Fruit fly (Drosophila melanogaster): ENCODE results near the gene His3.3B.
A peak's percentile ranks its signal among the peaks of the same experiment; 100 is the strongest.

The His3.3B gene

DNA sequence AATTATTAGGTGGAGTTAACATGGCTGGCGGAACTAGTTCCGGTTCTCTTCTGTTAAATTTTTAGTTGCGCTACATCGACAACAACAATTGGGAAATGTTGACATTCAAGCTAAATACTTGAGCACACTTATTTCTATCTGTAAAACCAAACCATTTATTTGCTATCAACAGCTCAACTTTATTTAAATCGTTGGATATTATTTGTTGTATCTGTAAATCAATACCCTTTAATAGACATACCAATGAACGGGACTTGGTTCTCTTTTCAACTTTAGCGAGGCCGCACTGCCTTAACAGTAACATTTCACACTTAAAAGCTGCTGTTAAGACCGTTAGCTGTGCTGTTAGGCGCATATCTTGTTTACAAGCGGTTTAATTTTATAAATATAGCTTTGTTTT lies 37.1 kb upstream of the His3.3B start, which contains the start of gene CG12106 (continued):
- TF ChIP-seq CG34406 (GFP tag; optimal IDR thresholded peaks at IDR 0.05) (no peak), CG8632 (GFP tag; optimal IDR thresholded peaks at IDR 0.05) (no peak), Met (GFP tag; optimal IDR thresholded peaks at IDR 0.05) (peak; percentile 52), pdm3 (GFP tag; optimal IDR thresholded peaks at IDR 0.05) (peak; percentile 62), CG16779 (tag; optimal IDR thresholded peaks at IDR 0.05) (no peak), vri (GFP tag; optimal IDR thresholded peaks at IDR 0.05) (no peak), Sox14 (GFP tag; optimal IDR thresholded peaks at IDR 0.05) (peak; percentile 45), Eip78C (GFP tag) (peak; percentile 87), achi (GFP tag; optimal IDR thresholded peaks at IDR 0.05) (peak; percentile 46), esn (GFP tag; optimal IDR thresholded peaks at IDR 0.05) (peak; percentile 56), Hr4 (GFP tag; optimal IDR thresholded peaks at IDR 0.05) (peak; percentile 60), eg (GFP tag; IDR thresholded peaks at IDR 0.05) (no peak), cyc (GFP tag; optimal IDR thresholded peaks at IDR 0.05) (peak; percentile 65), Gug (GFP tag; IDR thresholded peaks at IDR 0.05) (peak; percentile 56), CG1621 (tag; optimal IDR thresholded peaks at IDR 0.05) (peak; percentile 31), Blimp-1 (GFP tag; optimal IDR thresholded peaks at IDR 0.05) (no peak), CG8119 (GFP tag; IDR thresholded peaks at IDR 0.05) (no peak), net (GFP tag; optimal IDR thresholded peaks at IDR 0.05) (no peak), fd85E (GFP tag; optimal IDR thresholded peaks at IDR 0.05) (no peak), CG32006 (GFP tag; optimal IDR thresholded peaks at IDR 0.05) (no peak), CG6276 (GFP tag; optimal IDR thresholded peaks at IDR 0.05) (no peak), CG11294 (GFP tag; IDR thresholded peaks at IDR 0.05) (0 out of 2 replicates have a peak, but pooled peaks have one; percentile 40), CG6792 (GFP tag; optimal IDR thresholded peaks at IDR 0.05) (peak; percentile 38), CG11902 (GFP tag; optimal IDR thresholded peaks at IDR 0.05) (peak; percentile 7), CG4318 (GFP tag; optimal IDR thresholded peaks at IDR 0.05) (peak; percentile 37), Lpt (GFP tag; optimal IDR thresholded peaks at IDR 0.05) (no peak), Ets96B (tag; optimal IDR thresholded peaks at IDR 0.05) (no peak), Smox (GFP tag; optimal IDR thresholded peaks at IDR 0.05) (no peak), topi (GFP tag; optimal IDR thresholded peaks at IDR 0.05) (peak; percentile 60), Eip93F (GFP tag; optimal IDR thresholded peaks at IDR 0.05) (no peak), Eip75B (GFP tag; optimal IDR thresholded peaks at IDR 0.05) (peak; percentile 42), Sox102F (GFP tag; optimal IDR thresholded peaks at IDR 0.05) (no peak), CG10669 (GFP tag; optimal IDR thresholded peaks at IDR 0.05) (peak; percentile 53), CG31627 (GFP tag; optimal IDR thresholded peaks at IDR 0.05) (peak; percentile 65), lz (GFP tag; optimal IDR thresholded peaks at IDR 0.05) (peak; percentile 63)

DNA sequence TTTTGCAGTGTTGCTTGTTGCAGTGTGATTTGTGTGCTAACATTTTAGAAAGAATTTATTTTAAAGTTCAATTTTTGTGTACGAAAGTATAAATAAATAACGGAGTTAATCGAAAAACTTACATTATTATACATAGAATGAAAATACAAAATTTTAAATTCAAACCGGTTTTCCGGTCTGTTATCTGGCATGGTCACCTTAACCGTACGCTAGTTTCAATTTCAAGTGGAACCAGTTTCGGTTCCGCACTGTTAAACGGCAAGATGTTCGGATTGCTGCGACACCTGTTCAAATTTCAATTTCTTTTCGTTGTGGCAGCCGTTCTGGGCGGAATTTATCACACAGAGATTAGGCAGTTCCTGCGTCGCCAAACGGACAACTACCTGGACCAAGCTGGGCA lies 36.0 kb upstream of the His3.3B start, which contains the start of gene CG12056:
Gene CG12056 (plus strand): TSS at position 241 of the 400 bp plus-strand sequence.
- no peak for TF ChIP-seq CG6792 (GFP tag; optimal IDR thresholded peaks at IDR 0.05)
- no peak for TF ChIP-seq Eip93F (GFP tag; optimal IDR thresholded peaks at IDR 0.05)
- TF ChIP-seq CG4318 (GFP tag; optimal IDR thresholded peaks at IDR 0.05), result no peak
- TF ChIP-seq Lpt (GFP tag; optimal IDR thresholded peaks at IDR 0.05), result no peak
- peak; percentile 9 for TF ChIP-seq Eip78C (GFP tag)

DNA sequence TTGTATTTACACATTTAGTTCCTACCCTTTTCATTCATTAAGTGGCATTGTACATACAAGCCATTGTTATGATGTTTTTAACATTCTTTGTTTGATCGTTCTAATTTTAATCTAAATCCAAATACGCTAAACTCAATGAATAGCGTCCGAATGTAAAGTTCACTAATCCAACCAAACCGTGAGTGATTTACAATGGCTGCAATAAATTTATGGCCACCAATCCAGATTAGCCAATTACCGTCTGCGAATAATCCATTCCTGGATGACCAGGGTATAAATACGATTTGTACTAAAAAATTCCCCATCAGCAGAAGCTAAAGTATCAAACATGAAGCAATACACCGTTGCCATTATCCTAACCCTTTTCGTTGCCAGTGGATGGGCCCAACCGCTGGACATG lies 34.9 kb upstream of the His3.3B start, which contains the start of gene CG12057:
Gene CG12057 (plus strand): TSS at position 301 of the 400 bp plus-strand sequence.
- TF ChIP-seq CG34406 (GFP tag; optimal IDR thresholded peaks at IDR 0.05) (no peak), Hr4 (GFP tag; optimal IDR thresholded peaks at IDR 0.05) (no peak), Lpt (GFP tag; optimal IDR thresholded peaks at IDR 0.05) (no peak), OdsH (GFP tag; optimal IDR thresholded peaks at IDR 0.05) (no peak), Hr38 (GFP tag; optimal IDR thresholded peaks at IDR 0.05) (no peak), CG1621 (tag; optimal IDR thresholded peaks at IDR 0.05) (no peak), Gug (GFP tag; IDR thresholded peaks at IDR 0.05) (no peak), CG31627 (GFP tag; optimal IDR thresholded peaks at IDR 0.05) (no peak)
